Worm (Caenorhabditis elegans): Measurements from ENCODE around the gene F53A3.7.
A peak's percentile ranks its signal among the peaks of the same experiment; 100 is the strongest.

The F53A3.7 gene

ce11 chrIII:1950236-1950635 is 1.1 kb upstream of the F53A3.7 start, which contains the start of the genes polh-1 and rps-22:
Gene polh-1, minus strand, starts transcription at chrIII:1950269.
Gene rps-22, plus strand, starts transcription at chrIII:1950535.
- peak; percentile 88 for TF ChIP-seq fkh-10 (GFP tag; optimal IDR thresholded peaks at IDR 0.05)
- TF ChIP-seq fos-1 (tag; optimal IDR thresholded peaks at IDR 0.05): peak; percentile 90
- peak; percentile 86 for TF ChIP-seq nhr-237 (tag; optimal IDR thresholded peaks at IDR 0.05)
- TF ChIP-seq nhr-11 (tag; optimal IDR thresholded peaks at IDR 0.05): peak; percentile 47
- peak; percentile 97 to 100 for TF ChIP-seq lin-35 (GFP tag; optimal IDR thresholded peaks at IDR 0.05)
- peak; percentile 90 to 99 for TF ChIP-seq efl-1 (optimal IDR thresholded peaks at IDR 0.05)
- TF ChIP-seq efl-1 (GFP tag; optimal IDR thresholded peaks at IDR 0.05 in 1 of 2): peak; percentile 99 to 100
- peak; percentile 16 for TF ChIP-seq fkh-4 (tag; optimal IDR thresholded peaks at IDR 0.05; ENCODE audit: borderline replicate concordance)
- peak; percentile 96 for TF ChIP-seq skn-1 (tag; optimal IDR thresholded peaks at IDR 0.05)
- TF ChIP-seq nhr-12 (tag; optimal IDR thresholded peaks at IDR 0.05): no peak
- peak; percentile 90 for TF ChIP-seq jun-1 (tag; optimal IDR thresholded peaks at IDR 0.05)
- peak; percentile 86 for TF ChIP-seq xbp-1 (tag; optimal IDR thresholded peaks at IDR 0.05)
- TF ChIP-seq unc-86 (tag; optimal IDR thresholded peaks at IDR 0.05): peak; percentile 86
- peak; percentile 59 for TF ChIP-seq pax-3 (tag; optimal IDR thresholded peaks at IDR 0.05)
- TF ChIP-seq nhr-20 (tag; optimal IDR thresholded peaks at IDR 0.05): peak; percentile 88
- TF ChIP-seq hpl-2 (GFP tag; optimal IDR thresholded peaks at IDR 0.05): peak; percentile 42
- TF ChIP-seq mab-9 (GFP tag; IDR thresholded peaks at IDR 0.05): no peak
- TF ChIP-seq ceh-88 (GFP tag; IDR thresholded peaks at IDR 0.05): peak; percentile 70
- TF ChIP-seq ceh-82 (tag; optimal IDR thresholded peaks at IDR 0.05): peak; percentile 88 to 97 (median 89)
- no peak for TF ChIP-seq ceh-90 (tag; optimal IDR thresholded peaks at IDR 0.05)
- TF ChIP-seq ceh-8 (GFP tag; optimal IDR thresholded peaks at IDR 0.05): peak; percentile 49
- TF ChIP-seq sox-4 (tag; optimal IDR thresholded peaks at IDR 0.05): no peak
- peak; percentile 86 for TF ChIP-seq nhr-90 (tag; optimal IDR thresholded peaks at IDR 0.05; ENCODE audit: poor library complexity)
- peak; percentile 93 for TF ChIP-seq nhr-85 (tag)
- no peak for TF ChIP-seq pag-3 (tag; optimal IDR thresholded peaks at IDR 0.05; ENCODE audit: borderline replicate concordance, insufficient read depth)
- peak; percentile 73 for TF ChIP-seq irx-1 (tag; optimal IDR thresholded peaks at IDR 0.05)
- peak; percentile 73 for TF ChIP-seq lin-39 (tag; optimal IDR thresholded peaks at IDR 0.05)
- TF ChIP-seq zag-1 (tag; optimal IDR thresholded peaks at IDR 0.05): no peak
- no peak for TF ChIP-seq Y116A8C.19 (tag; optimal IDR thresholded peaks at IDR 0.05; ENCODE audit: borderline replicate concordance)
- no peak for TF ChIP-seq unc-62 (GFP tag; optimal IDR thresholded peaks at IDR 0.05)
- TF ChIP-seq dsc-1 (tag; optimal IDR thresholded peaks at IDR 0.05): peak; percentile 67
- TF ChIP-seq ama-1 (optimal IDR thresholded peaks at IDR 0.05): no peak
- peak; percentile 95 for TF ChIP-seq lin-15B (tag; optimal IDR thresholded peaks at IDR 0.05)
- peak; percentile 50 for TF ChIP-seq C04F5.9 (tag; optimal IDR thresholded peaks at IDR 0.05)
- peak in 1 of 2 experiments; percentile 36 for TF ChIP-seq egl-27 (tag; optimal IDR thresholded peaks at IDR 0.05)
- peak; percentile 76 for TF ChIP-seq vab-15 (tag; optimal IDR thresholded peaks at IDR 0.05)
- peak; percentile 94 to 97 for TF ChIP-seq lsy-2 (tag; optimal IDR thresholded peaks at IDR 0.05)
- peak; percentile 96 for TF ChIP-seq mep-1 (tag; optimal IDR thresholded peaks at IDR 0.05)
- TF ChIP-seq aly-2 (tag; optimal IDR thresholded peaks at IDR 0.05): peak; percentile 81
- no peak for TF ChIP-seq nhr-84 (tag; optimal IDR thresholded peaks at IDR 0.05)
- no peak for TF ChIP-seq efl-3 (GFP tag; optimal IDR thresholded peaks at IDR 0.05)
- peak; percentile 98 for TF ChIP-seq unc-130 (tag; optimal IDR thresholded peaks at IDR 0.05)
- no peak for TF ChIP-seq pqm-1 (tag; optimal IDR thresholded peaks at IDR 0.05)
- no peak for TF ChIP-seq hlh-4 (tag; optimal IDR thresholded peaks at IDR 0.05)
- no peak for TF ChIP-seq unc-98 (GFP tag; IDR thresholded peaks at IDR 0.05)
- TF ChIP-seq nhr-19 (GFP tag; conservative IDR thresholded peaks at IDR 0.05): peak; percentile 89
- TF ChIP-seq sptf-1 (tag; optimal IDR thresholded peaks at IDR 0.05): no peak
- peak; percentile 12 for TF ChIP-seq zip-4 (GFP tag; optimal IDR thresholded peaks at IDR 0.05)
- peak; percentile 93 for TF ChIP-seq nhr-47 (tag; optimal IDR thresholded peaks at IDR 0.05)
- TF ChIP-seq C34B4.2 (tag; optimal IDR thresholded peaks at IDR 0.05): peak; percentile 8
- TF ChIP-seq rnt-1 (tag; optimal IDR thresholded peaks at IDR 0.05): peak; percentile 92
- TF ChIP-seq egl-13 (tag; optimal IDR thresholded peaks at IDR 0.05): no peak
- no peak for TF ChIP-seq sup-37 (GFP tag; optimal IDR thresholded peaks at IDR 0.05)
- peak; percentile 92 for TF ChIP-seq isw-1 (GFP tag; IDR thresholded peaks at IDR 0.05)
